Fruit fly (Drosophila melanogaster) whole organism, embryonic: ENCODE data around the gene dyl.

Source experiments
- CG13296 ChIP-seq: fragments of 200-800 bp; sonication (Bioruptor generic); optimal IDR thresholded peaks from 3 replicates; lab custom pipeline; 2018; ENCODE audit warnings: missing biosample characterization, mild to moderate bottlenecking, missing genetic modification characterization
- CG15073 ChIP-seq: fragments of 200-800 bp; sonication (Bioruptor generic); optimal IDR thresholded peaks from 2 replicates; lab custom pipeline; 2016; ENCODE audit warnings: missing biosample characterization, missing genetic modification characterization
- CG15601 ChIP-seq: fragments of 200-800 bp; sonication (Bioruptor generic); optimal IDR thresholded peaks from 3 replicates; lab custom pipeline; 2019; ENCODE audit warnings: missing biosample characterization, mild to moderate bottlenecking, missing genetic modification characterization, moderate library complexity
- CG17361 ChIP-seq: fragments of 200-800 bp; sonication (Bioruptor generic); IDR thresholded peaks from 3 replicates; pipeline ENCODE4 v1.3.6; 2022; ENCODE audit warnings: missing biosample characterization, missing genetic modification characterization
- CG18011 ChIP-seq: fragments of 200-800 bp; sonication (Bioruptor generic); optimal IDR thresholded peaks from 2 replicates; lab custom pipeline; 2017; ENCODE audit warnings: missing biosample characterization, missing genetic modification characterization, mild to moderate bottlenecking, moderate library complexity, missing genotype
- CG18262 ChIP-seq: fragments of 200-800 bp; optimal IDR thresholded peaks from 3 replicates; lab custom pipeline; 2019; ENCODE audit warnings: missing biosample characterization, mild to moderate bottlenecking, missing genetic modification characterization, moderate library complexity
- CG4328 ChIP-seq: fragments of 200-800 bp; sonication (Bioruptor generic); optimal IDR thresholded peaks from 3 replicates; lab custom pipeline; 2017; ENCODE audit warnings: missing biosample characterization, missing genetic modification reagents, missing genetic modification characterization
- CG7357 ChIP-seq: fragments of 200-800 bp; sonication (Bioruptor generic); IDR thresholded peaks from 3 replicates; pipeline ENCODE4 v1.3.6; 2022; ENCODE audit warnings: missing biosample characterization, missing genetic modification characterization
- CG7372 ChIP-seq: fragments of 200-800 bp; sonication (Bioruptor generic); IDR thresholded peaks from 2 replicates; pipeline ENCODE4 v1.3.6; 2022; ENCODE audit warnings: missing biosample characterization, missing genetic modification characterization
- CG7928 ChIP-seq: fragments of 200-800 bp; sonication (Bioruptor generic); optimal IDR thresholded peaks from 2 replicates; lab custom pipeline; 2017; ENCODE audit warnings: missing biosample characterization, mild to moderate bottlenecking, missing genetic modification characterization
- Drgx ChIP-seq: fragments of 200-800 bp; sonication (Bioruptor generic); IDR thresholded peaks from 2 replicates; pipeline ENCODE4 v1.3.6; 2022; ENCODE audit warnings: missing biosample characterization, missing genetic modification characterization
- Ets65A ChIP-seq: fragments of 200-800 bp; sonication (Bioruptor generic); peaks from one replicate; lab custom pipeline; 2016; ENCODE audit warnings: missing biosample characterization, missing genetic modification characterization
- HLH54F ChIP-seq: fragments of 200-800 bp; sonication (Bioruptor generic); optimal IDR thresholded peaks from 3 replicates; lab custom pipeline; 2016; ENCODE audit warnings: missing biosample characterization, missing genetic modification characterization
- Hr78 ChIP-seq, 2 experiments: fragments of 200-800 bp in 1 of 2; fragments of >200 bp in 1 of 2; sonication (Bioruptor generic) in 1 of 2; optimal IDR thresholded peaks; 2 replicates each; lab custom pipeline; 2017 to 2019; ENCODE audit warnings: missing biosample characterization in 2 of 2, missing genetic modification characterization in 2 of 2, mild to moderate bottlenecking in 1 of 2, moderate library complexity in 1 of 2
- MTF-1 ChIP-seq: fragments of 200-800 bp; sonication (Bioruptor generic); optimal IDR thresholded peaks from 2 replicates; lab custom pipeline; 2018; ENCODE audit warnings: missing biosample characterization, mild to moderate bottlenecking, missing genetic modification characterization, borderline replicate concordance
- ash1 ChIP-seq: fragments of 200-800 bp; sonication (Bioruptor generic); optimal IDR thresholded peaks from 2 replicates; lab custom pipeline; 2018; ENCODE audit warnings: missing biosample characterization, mild to moderate bottlenecking, missing genetic modification characterization
- bsh ChIP-seq, 2 experiments: fragments of 200-800 bp; sonication (Bioruptor generic); optimal IDR thresholded peaks; 2 replicates each; lab custom pipeline; 2017 to 2018; ENCODE audit warnings: mild to moderate bottlenecking in 2 of 2, missing biosample characterization in 2 of 2, missing genetic modification characterization in 2 of 2, moderate library complexity in 1 of 2
- btn ChIP-seq: fragments of 200-800 bp; sonication (Bioruptor generic); optimal IDR thresholded peaks from 2 replicates; lab custom pipeline; 2016; ENCODE audit warnings: missing biosample characterization, missing genetic modification characterization
- chinmo ChIP-seq: fragments of 200-800 bp; sonication (Bioruptor generic); IDR thresholded peaks from 4 replicates; pipeline ENCODE4 v1.3.6; 2022; ENCODE audit warnings: missing biosample characterization, missing genetic modification characterization; ENCODE audit not compliant: partially characterized antibody
- eve ChIP-seq, 2 experiments: fragments of >200 bp; optimal IDR thresholded peaks; 2 replicates each; lab custom pipeline; 2017; ENCODE audit warnings: missing biosample characterization in 2 of 2, missing genetic modification characterization in 2 of 2
- gem ChIP-seq: fragments of 200-800 bp; sonication (Bioruptor generic); optimal IDR thresholded peaks from 2 replicates; lab custom pipeline; 2019; ENCODE audit warnings: missing biosample characterization, mild to moderate bottlenecking, missing genetic modification characterization, moderate library complexity
- grn ChIP-seq: fragments of 200-800 bp; sonication (Bioruptor generic); optimal IDR thresholded peaks from 3 replicates; lab custom pipeline; 2017; ENCODE audit warnings: missing biosample characterization, missing genetic modification characterization
- hth ChIP-seq: fragments of >200 bp; optimal IDR thresholded peaks from 2 replicates; lab custom pipeline; 2017; ENCODE audit warnings: inconsistent platforms
- jing ChIP-seq: fragments of 200-800 bp; sonication (Bioruptor generic); optimal IDR thresholded peaks from 2 replicates; lab custom pipeline; 2018; ENCODE audit warnings: missing biosample characterization, mild to moderate bottlenecking, missing genetic modification characterization
- klu ChIP-seq: fragments of 200-800 bp; sonication (Bioruptor generic); IDR thresholded peaks from 2 replicates; pipeline ENCODE4 v1.3.6; 2022; ENCODE audit warnings: missing biosample characterization, missing genetic modification characterization
- kni ChIP-seq: fragments of 200-800 bp; sonication (Bioruptor generic); optimal IDR thresholded peaks from 3 replicates; lab custom pipeline; 2017; ENCODE audit warnings: mild to moderate bottlenecking, missing biosample characterization, missing genetic modification reagents, missing genetic modification characterization
- pan ChIP-seq, 4 experiments: fragments of >200 bp in 3 of 4; fragments of 200-800 bp in 1 of 4; sonication (Bioruptor generic) in 1 of 4; optimal IDR thresholded peaks in 3 of 4; IDR thresholded peaks in 1 of 4; 2 replicates each; pipeline versions ENCODE4 v1.3.6 to Lab custom; 2017 to 2022; ENCODE audit warnings: missing biosample characterization in 2 of 4, missing genetic modification characterization in 2 of 4, mixed read lengths in 1 of 4
- sd ChIP-seq: fragments of 200-800 bp; sonication (Bioruptor generic); optimal IDR thresholded peaks from 3 replicates; lab custom pipeline; 2018; ENCODE audit warnings: missing biosample characterization, mild to moderate bottlenecking, missing genetic modification characterization, moderate library complexity
- sna ChIP-seq: fragments of 200-800 bp; sonication (Bioruptor generic); IDR thresholded peaks from 2 replicates; pipeline ENCODE4 v1.3.6; 2022; ENCODE audit warnings: missing biosample characterization, missing genetic modification characterization; ENCODE audit not compliant: partially characterized antibody
- sqz ChIP-seq: fragments of 200-800 bp; sonication (Bioruptor generic); optimal IDR thresholded peaks from 3 replicates; lab custom pipeline; 2018; ENCODE audit warnings: missing biosample characterization, mild to moderate bottlenecking, missing genetic modification characterization
- tin ChIP-seq: fragments of 200-800 bp; sonication (Bioruptor generic); optimal IDR thresholded peaks from 3 replicates; lab custom pipeline; 2016; ENCODE audit warnings: missing biosample characterization, missing genetic modification characterization
- zen2 ChIP-seq: fragments of 200-800 bp; sonication (Bioruptor generic); IDR thresholded peaks from 3 replicates; pipeline ENCODE4 v1.3.6; 2022; ENCODE audit warnings: missing biosample characterization, missing genetic modification characterization; ENCODE audit not compliant: partially characterized antibody

Gene dyl

dm6 chr3L:4348072-4348471 lies 40.6 kb upstream of the dyl start:
- TF ChIP-seq Drgx (GFP tag; lab: Robert Waterston, UW) = peak; percentile 66
- TF ChIP-seq CG13296 (GFP tag; lab: Kevin White, UChicago) = no peak
- peak; percentile 29; the same call in 1 of the 2 replicates for TF ChIP-seq CG7372 (GFP tag; lab: Robert Waterston, UW)
- TF ChIP-seq zen2 (GFP tag; lab: Robert Waterston, UW) = no peak
- no peak for TF ChIP-seq grn (GFP tag; lab: Kevin White, UChicago)
- no peak for TF ChIP-seq pan (optimal IDR thresholded peaks at IDR 0.05; lab: Kevin White, UChicago)
- TF ChIP-seq pan (GFP tag; optimal IDR thresholded peaks at IDR 0.05 in 1 of 2, IDR thresholded peaks at IDR 0.05 in 1 of 2) = no peak
- no peak for TF ChIP-seq kni (GFP tag; lab: Kevin White, UChicago)

dm6 chr3L:4346379-4346778 lies 38.9 kb upstream of the dyl start:
- TF ChIP-seq CG18011 = no peak
- TF ChIP-seq CG18262 (tag; lab: Kevin White, UChicago) = peak; percentile 9
- no peak for TF ChIP-seq ash1
- TF ChIP-seq eve (GFP tag; optimal IDR thresholded peaks at IDR 0.05; lab: Kevin White, UChicago) = peak in 1 of 2 experiments; percentile 42
- TF ChIP-seq Drgx (GFP tag; lab: Robert Waterston, UW) = peak; percentile 50
- peak in 1 of 2 experiments; percentile 60 for TF ChIP-seq bsh (GFP tag; optimal IDR thresholded peaks at IDR 0.05; lab: Kevin White, UChicago)
- TF ChIP-seq CG17361 (GFP tag; lab: Robert Waterston, UW) = 0 out of 3 replicates have a peak, but pooled peaks have one; percentile 13
- peak; percentile 62 for TF ChIP-seq Ets65A (GFP tag; lab: Kevin White, UChicago)
- TF ChIP-seq gem = peak; percentile 24

dm6 chr3L:4341078-4341477 lies 33.6 kb upstream of the dyl start:
- TF ChIP-seq CG15073 (GFP tag; lab: Kevin White, UChicago) (no peak), CG7357 (no peak), Hr78 (GFP tag; optimal IDR thresholded peaks at IDR 0.05; lab: Kevin White, UChicago) (peak in 1 of 2 experiments; percentile 58), sqz (peak; percentile 41), grn (GFP tag; lab: Kevin White, UChicago) (peak; percentile 90), eve (GFP tag; optimal IDR thresholded peaks at IDR 0.05; lab: Kevin White, UChicago) (peak in 1 of 2 experiments; percentile 69), bsh (GFP tag; optimal IDR thresholded peaks at IDR 0.05; lab: Kevin White, UChicago) (no peak), jing (GFP tag; lab: Kevin White, UChicago) (no peak), CG7928 (no peak), tin (GFP tag; lab: Kevin White, UChicago) (no peak), HLH54F (no peak), klu (GFP tag; lab: Robert Waterston, UW) (no peak), sd (tag; lab: Kevin White, UChicago) (peak; percentile 90), hth (lab: Kevin White, UChicago) (no peak), gem (no peak), CG15601 (tag; lab: Kevin White, UChicago) (peak; percentile 47)

- TF ChIP-seq CG4328 (GFP tag; lab: Kevin White, UChicago) = no peak
- no peak for TF ChIP-seq MTF-1 (GFP tag; lab: Kevin White, UChicago)
- 0 out of 4 replicates have a peak, but pooled peaks have one; percentile 26 for TF ChIP-seq chinmo (GFP tag; lab: Robert Waterston, UW)
- no peak for TF ChIP-seq CG15601 (tag; lab: Kevin White, UChicago)
- TF ChIP-seq btn (GFP tag; lab: Kevin White, UChicago) = no peak
- no peak for TF ChIP-seq sna
These were observed 32.7 kb upstream of the dyl start for dm6 chr3L:4340227-4340626.
